Worm (Caenorhabditis elegans): ENCODE data around the gene hars-1.

- TF ChIP-seq snpc-4 (GFP tag; optimal IDR thresholded peaks at IDR 0.05) (no peak), snpc-4 (tag; optimal IDR thresholded peaks at IDR 0.05) (no peak), B0035.1 (tag; optimal IDR thresholded peaks at IDR 0.05) (no peak), snpc-1.1 (tag; optimal IDR thresholded peaks at IDR 0.05; ENCODE audit: insufficient read depth) (no peak), unc-130 (GFP tag; optimal IDR thresholded peaks at IDR 0.05) (no peak), ama-1 (optimal IDR thresholded peaks at IDR 0.05) (no peak), ama-1 (GFP tag; optimal IDR thresholded peaks at IDR 0.05) (no peak), unc-62 (GFP tag; optimal IDR thresholded peaks at IDR 0.05) (no peak)
Observed at ce11 chrIV:10904282-10904681, 45.5 kb downstream of the hars-1 start, which contains the start of gene ZK596.3.

Measured in whole organism, young adult.